Worm (Caenorhabditis elegans) whole organism, mixed stage, embryonic: ENCODE measurements around the gene dsc-1.

Source experiments
- bed-3 ChIP-seq: fragments of 200-800 bp; sonication (Bioruptor generic); optimal IDR thresholded peaks from 3 replicates; lab custom pipeline; 2018; ENCODE audit warnings: mild to moderate bottlenecking, missing genetic modification characterization, moderate library complexity, missing compliant biosample characterization
- blmp-1 ChIP-seq: fragments of 150-350 bp; optimal IDR thresholded peaks from 2 replicates; lab custom pipeline; 2014; ENCODE audit warnings: missing biosample characterization, missing genetic modification characterization
- ceh-39 ChIP-seq: fragments of 150-350 bp; optimal IDR thresholded peaks from 2 replicates; lab custom pipeline; 2014; ENCODE audit warnings: missing biosample characterization, missing genetic modification characterization
- ceh-43 ChIP-seq: fragments of 200-800 bp; sonication (Bioruptor generic); optimal IDR thresholded peaks from 2 replicates; lab custom pipeline; 2018; ENCODE audit warnings: mild to moderate bottlenecking, missing genetic modification characterization, moderate library complexity, missing compliant biosample characterization
- ceh-83 ChIP-seq: fragments of 200-800 bp; sonication (Bioruptor generic); optimal IDR thresholded peaks from 2 replicates; lab custom pipeline; 2018; ENCODE audit warnings: mild to moderate bottlenecking, missing genetic modification characterization, missing compliant biosample characterization
- ces-1 ChIP-seq: fragments of 150-350 bp; optimal IDR thresholded peaks from 2 replicates; lab custom pipeline; 2014; ENCODE audit warnings: missing biosample characterization, missing genetic modification reagents, missing genetic modification characterization
- cnd-1 ChIP-seq: fragments of 200-800 bp; sonication (Bioruptor generic); optimal IDR thresholded peaks from 2 replicates; lab custom pipeline; 2018; ENCODE audit warnings: mild to moderate bottlenecking, missing genetic modification characterization, missing compliant biosample characterization
- drap-1 ChIP-seq: fragments of 200-800 bp; sonication (Bioruptor generic); optimal IDR thresholded peaks from 3 replicates; lab custom pipeline; 2018; ENCODE audit warnings: mild to moderate bottlenecking, missing genetic modification characterization, missing compliant biosample characterization
- elt-1 ChIP-seq: sonication (generic microtip); optimal IDR thresholded peaks from 2 replicates; lab custom pipeline; 2017; ENCODE audit warnings: missing genetic modification characterization, mild to moderate bottlenecking, missing compliant biosample characterization, antibody characterized with exemption, moderate library complexity, borderline replicate concordance; ENCODE audit not compliant: insufficient read depth
- elt-3 ChIP-seq: fragments of 150-350 bp; optimal IDR thresholded peaks from 2 replicates; lab custom pipeline; 2014; ENCODE audit warnings: missing biosample characterization, missing genetic modification characterization
- flh-1 ChIP-seq: fragments of 200-800 bp; sonication (Bioruptor generic); optimal IDR thresholded peaks from 2 replicates; lab custom pipeline; 2018; ENCODE audit warnings: mild to moderate bottlenecking, missing genetic modification characterization, moderate library complexity, missing compliant biosample characterization
- ham-2 ChIP-seq: fragments of 200-800 bp; sonication (Bioruptor generic); optimal IDR thresholded peaks from 2 replicates; lab custom pipeline; 2018; ENCODE audit warnings: mild to moderate bottlenecking, missing genetic modification characterization, missing compliant biosample characterization
- hlh-1 ChIP-seq: fragments of 150-350 bp; optimal IDR thresholded peaks from 2 replicates; lab custom pipeline; 2014; ENCODE audit warnings: missing biosample characterization, missing genetic modification reagents, missing genetic modification characterization
- lin-13 ChIP-seq: fragments of 150-350 bp; optimal IDR thresholded peaks from 2 replicates; lab custom pipeline; 2014; ENCODE audit warnings: missing biosample characterization, missing genetic modification characterization
- lin-32 ChIP-seq: fragments of 200-800 bp; sonication (Bioruptor generic); optimal IDR thresholded peaks from 2 replicates; lab custom pipeline; 2018; ENCODE audit warnings: mild to moderate bottlenecking, missing genetic modification characterization, missing compliant biosample characterization
- lsy-2 ChIP-seq: fragments of 150-350 bp; optimal IDR thresholded peaks from 2 replicates; lab custom pipeline; 2014; ENCODE audit warnings: missing biosample characterization, missing genetic modification characterization
- mab-5 ChIP-seq: fragments of 150-350 bp; optimal IDR thresholded peaks from 2 replicates; lab custom pipeline; 2014; ENCODE audit warnings: missing biosample characterization, missing genetic modification characterization
- mep-1 ChIP-seq: fragments of 150-350 bp; optimal IDR thresholded peaks from 2 replicates; lab custom pipeline; 2017; ENCODE audit warnings: missing biosample characterization, missing genetic modification reagents, missing genetic modification characterization, inconsistent platforms
- mls-2 ChIP-seq: sonication (generic microtip); optimal IDR thresholded peaks from 2 replicates; lab custom pipeline; 2016; ENCODE audit warnings: mild to moderate bottlenecking, missing genetic modification characterization, moderate library complexity, missing compliant biosample characterization
- nhr-12 ChIP-seq: fragments of 150-350 bp; optimal IDR thresholded peaks from 2 replicates; lab custom pipeline; 2014; ENCODE audit warnings: missing biosample characterization, missing genetic modification characterization
- nhr-237 ChIP-seq: fragments of 150-350 bp; optimal IDR thresholded peaks from 2 replicates; lab custom pipeline; 2014; ENCODE audit warnings: missing biosample characterization, missing genetic modification characterization
- nhr-28 ChIP-seq: fragments of 150-350 bp; optimal IDR thresholded peaks from 2 replicates; lab custom pipeline; 2014; ENCODE audit warnings: missing biosample characterization, missing genetic modification characterization
- nhr-76 ChIP-seq: sonication (generic microtip); optimal IDR thresholded peaks from 2 replicates; lab custom pipeline; 2017; ENCODE audit warnings: missing biosample characterization, missing genetic modification characterization
- pha-4 ChIP-seq: fragments of 150-350 bp; optimal IDR thresholded peaks from 2 replicates; lab custom pipeline; 2018; ENCODE audit warnings: missing biosample characterization, missing genetic modification reagents, missing genetic modification characterization
- sem-2 ChIP-seq: fragments of 200-800 bp; sonication (Bioruptor generic); optimal IDR thresholded peaks from 2 replicates; lab custom pipeline; 2018; ENCODE audit warnings: mild to moderate bottlenecking, missing genetic modification characterization, missing compliant biosample characterization
- snpc-4 ChIP-seq: fragments of 150-350 bp; optimal IDR thresholded peaks from 2 replicates; lab custom pipeline; 2014; ENCODE audit warnings: missing biosample characterization, missing genetic modification characterization
- sptf-1 ChIP-seq: sonication (generic microtip); optimal IDR thresholded peaks from 2 replicates; lab custom pipeline; 2017; ENCODE audit warnings: mild to moderate bottlenecking, missing genetic modification characterization, moderate library complexity, missing compliant biosample characterization
- tbx-8 ChIP-seq: fragments of 200-800 bp; sonication (Bioruptor generic); optimal IDR thresholded peaks from 2 replicates; lab custom pipeline; 2018; ENCODE audit warnings: mild to moderate bottlenecking, missing genetic modification characterization, moderate library complexity, missing compliant biosample characterization
- unc-120 ChIP-seq: sonication (generic microtip); optimal IDR thresholded peaks from 2 replicates; lab custom pipeline; 2017; ENCODE audit warnings: missing genetic modification characterization, missing compliant biosample characterization; ENCODE audit not compliant: poor library complexity, severe bottlenecking
- unc-39 ChIP-seq: fragments of 150-350 bp; optimal IDR thresholded peaks from 2 replicates; lab custom pipeline; 2014; ENCODE audit warnings: missing biosample characterization, missing genetic modification characterization
- unc-62 ChIP-seq: fragments of 150-350 bp; optimal IDR thresholded peaks from 2 replicates; lab custom pipeline; 2014; ENCODE audit warnings: missing biosample characterization, missing genetic modification reagents, missing genetic modification characterization
- zip-8 ChIP-seq: fragments of 150-350 bp; optimal IDR thresholded peaks from 2 replicates; lab custom pipeline; 2014; ENCODE audit warnings: missing biosample characterization, missing genetic modification characterization
- ztf-11 ChIP-seq: fragments of 150-350 bp; optimal IDR thresholded peaks from 2 replicates; lab custom pipeline; 2014; ENCODE audit warnings: missing biosample characterization, missing genetic modification characterization

dsc-1 gene

DNA sequence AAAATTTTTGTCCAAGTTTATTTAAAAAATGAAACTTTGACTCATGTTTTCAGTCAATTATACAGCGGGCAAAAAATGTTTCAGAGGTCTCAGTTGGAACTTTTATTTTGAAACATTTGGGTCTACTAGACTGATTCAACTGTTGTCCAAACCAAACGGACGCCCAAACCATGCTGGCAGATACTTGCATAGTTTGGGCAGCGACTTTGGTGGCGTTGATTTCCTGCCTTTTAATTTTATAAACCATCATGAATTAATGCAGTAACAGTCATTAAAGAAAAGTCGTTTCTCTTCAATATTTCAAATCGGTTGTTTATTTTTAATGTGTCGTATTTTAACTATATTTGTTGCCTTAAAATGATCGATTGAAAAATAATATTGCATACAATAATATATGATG lies 1.7 kb upstream of the dsc-1 start:
- TF ChIP-seq lin-13 (no peak), ztf-11 (tag; lab: Kevin White, UChicago) (no peak), mls-2 (tag; lab: Kevin White, UChicago) (no peak), flh-1 (GFP tag; lab: Kevin White, UChicago) (no peak), bed-3 (GFP tag; lab: Kevin White, UChicago) (no peak), nhr-28 (no peak), ceh-39 (tag; lab: Kevin White, UChicago) (no peak), mep-1 (tag; lab: Kevin White, UChicago) (no peak), unc-39 (tag; lab: Kevin White, UChicago) (no peak), hlh-1 (tag; lab: Kevin White, UChicago) (no peak), drap-1 (no peak), ceh-83 (no peak), lsy-2 (tag; lab: Kevin White, UChicago) (no peak), nhr-12 (tag; lab: Kevin White, UChicago) (no peak), snpc-4 (no peak), lin-32 (GFP tag; lab: Kevin White, UChicago) (no peak), unc-120 (tag; lab: Kevin White, UChicago) (no peak), tbx-8 (GFP tag; lab: Kevin White, UChicago) (no peak), elt-1 (tag; lab: Kevin White, UChicago) (no peak)

DNA sequence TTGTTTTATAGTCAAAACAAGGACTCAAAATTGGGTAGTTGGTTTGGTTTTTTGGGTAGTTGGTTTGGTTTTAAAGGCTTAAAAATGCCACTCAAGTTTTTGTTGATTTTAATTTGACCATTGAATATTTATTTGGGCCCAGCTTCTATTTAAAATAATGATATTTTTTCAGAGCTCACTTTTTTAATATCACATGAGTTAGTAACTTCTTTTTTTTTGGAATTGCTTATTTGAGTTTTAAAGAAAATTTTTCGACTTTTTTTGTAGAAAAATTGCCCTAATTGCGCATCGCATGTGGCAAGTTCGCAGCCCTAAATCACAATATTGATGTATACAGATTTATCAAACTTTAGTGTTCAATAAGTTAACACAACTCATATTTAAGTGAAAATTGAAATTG lies 1.1 kb upstream of the dsc-1 start:
- TF ChIP-seq lin-32 (GFP tag; lab: Kevin White, UChicago) (no peak), tbx-8 (GFP tag; lab: Kevin White, UChicago) (no peak), flh-1 (GFP tag; lab: Kevin White, UChicago) (no peak), drap-1 (no peak), cnd-1 (tag; lab: Kevin White, UChicago) (no peak)

DNA sequence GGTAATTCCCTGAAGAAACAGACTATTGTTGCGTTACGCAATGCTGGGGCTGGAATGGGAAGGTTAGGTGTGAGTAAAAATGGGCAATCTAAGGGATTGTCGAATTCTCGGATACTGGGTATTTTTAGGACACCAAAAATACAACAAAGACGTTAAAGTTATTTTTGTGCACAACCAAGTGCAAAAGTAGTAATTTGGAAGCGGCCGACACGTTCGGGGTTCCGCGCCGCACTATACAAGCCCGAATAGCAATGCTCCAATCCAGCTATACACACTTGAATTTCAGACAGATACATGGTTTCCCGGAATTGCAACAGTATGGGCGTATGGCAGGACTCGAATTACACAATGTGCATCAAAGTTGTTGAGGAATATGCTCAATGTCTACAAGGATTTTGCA lies 6.6 kb downstream of the dsc-1 start:
- no peak for TF ChIP-seq unc-120 (tag; lab: Kevin White, UChicago)
- TF ChIP-seq ham-2 (GFP tag; lab: Kevin White, UChicago): no peak
- TF ChIP-seq nhr-28: no peak

DNA sequence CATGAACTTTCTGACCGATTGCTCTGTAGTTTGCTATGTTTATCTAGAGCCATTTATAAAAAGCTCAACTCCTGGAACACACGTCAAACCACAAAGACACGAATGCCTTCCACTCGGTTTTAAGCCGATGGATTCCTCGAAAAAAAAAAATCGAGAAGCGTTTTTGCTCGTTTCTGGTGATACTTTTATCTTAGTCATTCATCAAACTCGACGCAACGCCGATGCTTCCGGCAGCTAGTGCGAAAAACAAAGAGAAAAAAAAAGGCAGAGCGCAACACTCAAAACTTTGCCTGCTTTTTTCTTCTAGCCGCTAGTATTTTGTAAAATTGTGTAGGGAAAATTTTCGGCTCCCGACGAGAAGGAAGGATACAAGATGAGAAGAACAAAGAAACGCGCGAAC lies 7.1 kb downstream of the dsc-1 start:
- no peak for TF ChIP-seq blmp-1 (tag; lab: Kevin White, UChicago)
- no peak for TF ChIP-seq ham-2 (GFP tag; lab: Kevin White, UChicago)
- no peak for TF ChIP-seq mab-5
- TF ChIP-seq flh-1 (GFP tag; lab: Kevin White, UChicago): no peak
- no peak for TF ChIP-seq sem-2 (GFP tag; lab: Kevin White, UChicago)
- TF ChIP-seq pha-4 (tag; lab: Kevin White, UChicago): no peak
- TF ChIP-seq unc-62 (GFP tag; lab: Kevin White, UChicago): no peak
- TF ChIP-seq elt-1 (tag; lab: Kevin White, UChicago): no peak
- no peak for TF ChIP-seq nhr-76 (tag; lab: Kevin White, UChicago)
- no peak for TF ChIP-seq ceh-43 (GFP tag; lab: Kevin White, UChicago)
- TF ChIP-seq sptf-1 (tag; lab: Kevin White, UChicago): no peak
- TF ChIP-seq nhr-237 (tag; lab: Kevin White, UChicago): no peak
- TF ChIP-seq drap-1: no peak

DNA sequence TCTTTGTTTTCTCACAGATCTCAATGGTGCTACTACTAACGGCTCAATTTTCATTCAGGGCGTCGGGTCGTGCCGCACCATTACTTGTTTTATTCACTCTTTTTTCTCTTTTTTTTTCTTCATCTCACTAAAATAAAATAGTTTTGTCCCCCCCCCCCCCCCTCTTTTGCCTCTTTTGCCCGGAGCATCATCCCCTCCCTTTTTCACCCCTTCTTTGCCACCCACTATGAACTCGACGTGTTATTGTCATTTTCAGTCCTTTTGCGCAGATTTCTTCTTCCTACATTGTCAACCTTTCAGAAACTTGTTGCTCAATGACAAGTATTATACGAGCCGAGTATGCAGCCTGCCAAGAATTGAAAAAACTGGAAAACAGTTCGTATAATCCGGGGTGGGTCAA lies 8.6 kb downstream of the dsc-1 start, which contains the start of gene seb-3:
seb-3 (plus strand) TSS at position 301 of the 400 bp plus-strand sequence.
- TF ChIP-seq hlh-1 (tag; lab: Kevin White, UChicago): no peak
- TF ChIP-seq ceh-39 (tag; lab: Kevin White, UChicago): no peak
- TF ChIP-seq mep-1 (tag; lab: Kevin White, UChicago): no peak
- TF ChIP-seq sptf-1 (tag; lab: Kevin White, UChicago): no peak
- TF ChIP-seq bed-3 (GFP tag; lab: Kevin White, UChicago): no peak
- no peak for TF ChIP-seq snpc-4
- no peak for TF ChIP-seq nhr-28
- no peak for TF ChIP-seq lin-13
- TF ChIP-seq tbx-8 (GFP tag; lab: Kevin White, UChicago): no peak
- no peak for TF ChIP-seq unc-39 (tag; lab: Kevin White, UChicago)
- TF ChIP-seq unc-62 (GFP tag; lab: Kevin White, UChicago): no peak
- no peak for TF ChIP-seq zip-8 (tag; lab: Kevin White, UChicago)
- TF ChIP-seq mls-2 (tag; lab: Kevin White, UChicago): no peak
- no peak for TF ChIP-seq ham-2 (GFP tag; lab: Kevin White, UChicago)
- no peak for TF ChIP-seq nhr-76 (tag; lab: Kevin White, UChicago)
- no peak for TF ChIP-seq nhr-237 (tag; lab: Kevin White, UChicago)
- TF ChIP-seq ces-1: no peak
- TF ChIP-seq elt-3 (tag; lab: Kevin White, UChicago): no peak
- no peak for TF ChIP-seq lsy-2 (tag; lab: Kevin White, UChicago)
